Fruit fly (Drosophila melanogaster) whole organism, embryonic: Measurements from ENCODE around the gene Srr.

Source experiments
- Bgb ChIP-seq: fragments of 200-800 bp; sonication (Bioruptor generic); IDR thresholded peaks from 2 replicates; pipeline ENCODE4 v1.3.6; 2022; ENCODE audit warnings: missing biosample characterization, missing genetic modification characterization; ENCODE audit not compliant: partially characterized antibody
- Bteb2 ChIP-seq: fragments of 200-800 bp; sonication (Bioruptor generic); optimal IDR thresholded peaks from 2 replicates; lab custom pipeline; 2016; ENCODE audit warnings: missing biosample characterization, missing genetic modification characterization
- C15 ChIP-seq: fragments of 200-800 bp; sonication (Bioruptor generic); IDR thresholded peaks from 3 replicates; pipeline ENCODE4 v1.3.6; 2022; ENCODE audit warnings: missing biosample characterization, missing genetic modification characterization
- CG10267 ChIP-seq: fragments of 200-800 bp; sonication (Bioruptor generic); optimal IDR thresholded peaks from 2 replicates; lab custom pipeline; 2018; ENCODE audit warnings: missing biosample characterization, mild to moderate bottlenecking, missing genetic modification characterization, moderate library complexity
- CG10321 ChIP-seq: fragments of 200-800 bp; sonication (Bioruptor generic); IDR thresholded peaks from 2 replicates; pipeline ENCODE4 v1.3.6; 2022; ENCODE audit warnings: missing biosample characterization, missing genetic modification characterization
- CG10543 ChIP-seq: fragments of 200-800 bp; sonication (Bioruptor generic); optimal IDR thresholded peaks from 3 replicates; lab custom pipeline; 2017; ENCODE audit warnings: missing biosample characterization, mild to moderate bottlenecking, missing genetic modification characterization, moderate library complexity
- CG11085 ChIP-seq: fragments of 200-800 bp; sonication (Bioruptor generic); IDR thresholded peaks from 2 replicates; pipeline ENCODE4 v1.3.6; 2022; ENCODE audit warnings: missing biosample characterization, missing genetic modification characterization
- CG11247 ChIP-seq: fragments of 200-800 bp; sonication (Bioruptor generic); IDR thresholded peaks from 2 replicates; pipeline ENCODE4 v1.3.6; 2022; ENCODE audit warnings: missing biosample characterization, missing genetic modification characterization
- CG12219 ChIP-seq: fragments of 200-800 bp; sonication (Bioruptor generic); optimal IDR thresholded peaks from 3 replicates; lab custom pipeline; 2018; ENCODE audit warnings: missing biosample characterization, mild to moderate bottlenecking, missing genetic modification characterization
- CG12391 ChIP-seq: fragments of 200-800 bp; sonication (Bioruptor generic); optimal IDR thresholded peaks from 3 replicates; lab custom pipeline; 2018; ENCODE audit warnings: missing biosample characterization, mild to moderate bottlenecking, missing genetic modification characterization, moderate library complexity
- CG14050 ChIP-seq: fragments of 200-800 bp; sonication (Bioruptor generic); IDR thresholded peaks from 3 replicates; pipeline ENCODE4 v1.3.6; 2022; ENCODE audit warnings: missing biosample characterization, missing genetic modification characterization
- CG14441 ChIP-seq: fragments of 200-800 bp; sonication (Bioruptor generic); IDR thresholded peaks from 2 replicates; pipeline ENCODE4 v1.3.6; 2022; ENCODE audit warnings: missing biosample characterization, missing genetic modification characterization
- CG15601 ChIP-seq: fragments of 200-800 bp; sonication (Bioruptor generic); optimal IDR thresholded peaks from 3 replicates; lab custom pipeline; 2019; ENCODE audit warnings: missing biosample characterization, mild to moderate bottlenecking, missing genetic modification characterization, moderate library complexity
- CG1603 ChIP-seq: fragments of 200-800 bp; sonication (Bioruptor generic); optimal IDR thresholded peaks from 2 replicates; lab custom pipeline; 2019; ENCODE audit warnings: missing biosample characterization, mild to moderate bottlenecking, missing genetic modification characterization, moderate library complexity
- CG17361 ChIP-seq: fragments of 200-800 bp; sonication (Bioruptor generic); IDR thresholded peaks from 3 replicates; pipeline ENCODE4 v1.3.6; 2022; ENCODE audit warnings: missing biosample characterization, missing genetic modification characterization
- CG18764 ChIP-seq: fragments of 200-800 bp; sonication (Bioruptor generic); optimal IDR thresholded peaks from 3 replicates; lab custom pipeline; 2016; ENCODE audit warnings: missing biosample characterization, missing genetic modification characterization
- CG30020 ChIP-seq: fragments of 200-800 bp; optimal IDR thresholded peaks from 2 replicates; lab custom pipeline; 2019; ENCODE audit warnings: missing biosample characterization, mild to moderate bottlenecking, missing genetic modification characterization, moderate library complexity
- CG30431 ChIP-seq: fragments of 200-800 bp; sonication (Bioruptor generic); optimal IDR thresholded peaks from 2 replicates; lab custom pipeline; 2017; ENCODE audit warnings: missing biosample characterization, missing genetic modification characterization
- Chrac-16 ChIP-seq: fragments of 200-800 bp; sonication (Bioruptor generic); optimal IDR thresholded peaks from 3 replicates; lab custom pipeline; 2016; ENCODE audit warnings: missing biosample characterization, missing genetic modification characterization
- CoRest ChIP-seq: fragments of 200-800 bp; sonication (Bioruptor generic); optimal IDR thresholded peaks from 3 replicates; lab custom pipeline; 2018; ENCODE audit warnings: missing biosample characterization, mild to moderate bottlenecking, missing genetic modification characterization, moderate library complexity
- D ChIP-seq, 2 experiments: fragments of 200-800 bp in 1 of 2; fragments of >200 bp in 1 of 2; sonication (Bioruptor generic) in 1 of 2; optimal IDR thresholded peaks; 2 replicates in 1 of 2; 3 replicates in 1 of 2; lab custom pipeline; 2017; ENCODE audit warnings: mild to moderate bottlenecking in 1 of 2, missing biosample characterization in 1 of 2, missing genetic modification characterization in 1 of 2, missing genetic modification reagents in 1 of 2
- Dip3 ChIP-seq: fragments of 200-800 bp; sonication (Bioruptor generic); optimal IDR thresholded peaks from 3 replicates; lab custom pipeline; 2016; ENCODE audit warnings: missing biosample characterization, missing genetic modification characterization
- Doc3 ChIP-seq: fragments of 200-800 bp; sonication (Bioruptor generic); IDR thresholded peaks from 3 replicates; pipeline ENCODE4 v1.3.6; 2022; ENCODE audit warnings: missing biosample characterization, missing genetic modification characterization; ENCODE audit not compliant: partially characterized antibody
- Hand ChIP-seq: fragments of 200-800 bp; sonication (Bioruptor generic); optimal IDR thresholded peaks from 2 replicates; lab custom pipeline; 2017; ENCODE audit warnings: mild to moderate bottlenecking, missing biosample characterization, missing genetic modification reagents, missing genetic modification characterization
- Lim3 ChIP-seq: fragments of 200-800 bp; sonication (Bioruptor generic); IDR thresholded peaks from 2 replicates; pipeline ENCODE4 v1.3.6; 2022; ENCODE audit warnings: missing biosample characterization, missing genetic modification characterization
- MTF-1 ChIP-seq: fragments of 200-800 bp; sonication (Bioruptor generic); optimal IDR thresholded peaks from 2 replicates; lab custom pipeline; 2018; ENCODE audit warnings: missing biosample characterization, mild to moderate bottlenecking, missing genetic modification characterization, borderline replicate concordance
- Oaz ChIP-seq: fragments of 200-800 bp; sonication (Bioruptor generic); IDR thresholded peaks from 2 replicates; pipeline ENCODE4 v1.3.6; 2022; ENCODE audit warnings: missing biosample characterization, missing genetic modification characterization
- Sox100B ChIP-seq: fragments of 200-800 bp; sonication (Bioruptor generic); optimal IDR thresholded peaks from 3 replicates; lab custom pipeline; 2018; ENCODE audit warnings: missing biosample characterization, mild to moderate bottlenecking, missing genetic modification characterization
- Sox102F ChIP-seq: fragments of 200-800 bp; sonication (Bioruptor generic); optimal IDR thresholded peaks from 2 replicates; lab custom pipeline; 2018; ENCODE audit warnings: missing biosample characterization, mild to moderate bottlenecking, missing genetic modification characterization, moderate library complexity
- Tbp ChIP-seq: fragments of >200 bp; optimal IDR thresholded peaks from 2 replicates; lab custom pipeline; 2018; ENCODE audit warnings: missing biosample characterization, missing genetic modification characterization
- Trl ChIP-seq, 3 experiments: fragments of >200 bp in 2 of 3; fragments of 200-800 bp in 1 of 3; sonication (Bioruptor generic) in 1 of 3; optimal IDR thresholded peaks; 2 replicates in 1 of 3; 3 replicates in 2 of 3; lab custom pipeline; 2016 to 2017; ENCODE audit warnings: missing biosample characterization in 1 of 3, missing genetic modification characterization in 1 of 3
- bab2 ChIP-seq: fragments of 200-800 bp; sonication (Bioruptor generic); optimal IDR thresholded peaks from 2 replicates; lab custom pipeline; 2016; ENCODE audit warnings: missing biosample characterization, missing genetic modification characterization
- cas ChIP-seq: fragments of 200-800 bp; sonication (Bioruptor generic); IDR thresholded peaks from 2 replicates; pipeline ENCODE4 v1.3.6; 2022; ENCODE audit warnings: missing biosample characterization, missing genetic modification characterization
- dan ChIP-seq: fragments of 200-800 bp; sonication (Bioruptor generic); IDR thresholded peaks from 2 replicates; pipeline ENCODE4 v1.3.6; 2022; ENCODE audit warnings: missing biosample characterization, missing genetic modification characterization
- danr ChIP-seq: fragments of 200-800 bp; sonication (Bioruptor generic); IDR thresholded peaks from 2 replicates; pipeline ENCODE4 v1.3.6; 2022; ENCODE audit warnings: missing biosample characterization, missing genetic modification characterization
- esg ChIP-seq: fragments of 200-800 bp; sonication (Bioruptor generic); conservative IDR thresholded peaks from 2 replicates; pipeline ENCODE4 v1.3.6; 2022; ENCODE audit warnings: missing biosample characterization, missing genetic modification characterization
- ewg ChIP-seq: fragments of 200-800 bp; sonication (Bioruptor generic); optimal IDR thresholded peaks from 3 replicates; lab custom pipeline; 2017; ENCODE audit warnings: mild to moderate bottlenecking, missing biosample characterization, missing genetic modification reagents, missing genetic modification characterization
- kay ChIP-seq: fragments of 200-800 bp; sonication (Bioruptor generic); optimal IDR thresholded peaks from 2 replicates; lab custom pipeline; 2016; ENCODE audit warnings: missing biosample characterization, missing genetic modification characterization
- lbe ChIP-seq: fragments of 200-800 bp; sonication (Bioruptor generic); optimal IDR thresholded peaks from 2 replicates; lab custom pipeline; 2016; ENCODE audit warnings: missing biosample characterization, mild to moderate bottlenecking, missing genetic modification characterization
- org-1 ChIP-seq: fragments of 200-800 bp; sonication (Bioruptor generic); optimal IDR thresholded peaks from 2 replicates; lab custom pipeline; 2017; ENCODE audit warnings: missing biosample characterization, missing genetic modification characterization
- pho ChIP-seq: fragments of 200-800 bp; sonication (Bioruptor generic); optimal IDR thresholded peaks from 2 replicates; lab custom pipeline; 2016; ENCODE audit warnings: missing biosample characterization, missing genetic modification characterization
- phol ChIP-seq: fragments of 200-800 bp; sonication (Bioruptor generic); optimal IDR thresholded peaks from 3 replicates; lab custom pipeline; 2018; ENCODE audit warnings: missing biosample characterization, mild to moderate bottlenecking, missing genetic modification characterization, moderate library complexity
- sens ChIP-seq: fragments of 200-800 bp; sonication (Bioruptor generic); peaks from one replicate; lab custom pipeline; 2016; ENCODE audit warnings: missing biosample characterization, missing genetic modification characterization
- shn ChIP-seq: fragments of 200-800 bp; sonication (Bioruptor generic); optimal IDR thresholded peaks from 3 replicates; lab custom pipeline; 2016; ENCODE audit warnings: missing biosample characterization, missing genetic modification characterization
- slp2 ChIP-seq: fragments of 200-800 bp; sonication (Bioruptor generic); optimal IDR thresholded peaks from 2 replicates; lab custom pipeline; 2016; ENCODE audit warnings: missing biosample characterization, missing genetic modification characterization
- tgo ChIP-seq: fragments of 200-800 bp; sonication (Bioruptor generic); IDR thresholded peaks from 3 replicates; pipeline ENCODE4 v1.3.6; 2022; ENCODE audit warnings: missing biosample characterization, missing genetic modification characterization
- vnd ChIP-seq: fragments of 200-800 bp; sonication (Bioruptor generic); IDR thresholded peaks from 3 replicates; pipeline ENCODE4 v1.3.6; 2022; ENCODE audit warnings: missing biosample characterization, missing genetic modification characterization; ENCODE audit not compliant: partially characterized antibody
- zfh2 ChIP-seq: fragments of 200-800 bp; sonication (Bioruptor generic); optimal IDR thresholded peaks from 2 replicates; lab custom pipeline; 2016; ENCODE audit warnings: missing biosample characterization, missing genetic modification characterization

Gene Srr

DNA sequence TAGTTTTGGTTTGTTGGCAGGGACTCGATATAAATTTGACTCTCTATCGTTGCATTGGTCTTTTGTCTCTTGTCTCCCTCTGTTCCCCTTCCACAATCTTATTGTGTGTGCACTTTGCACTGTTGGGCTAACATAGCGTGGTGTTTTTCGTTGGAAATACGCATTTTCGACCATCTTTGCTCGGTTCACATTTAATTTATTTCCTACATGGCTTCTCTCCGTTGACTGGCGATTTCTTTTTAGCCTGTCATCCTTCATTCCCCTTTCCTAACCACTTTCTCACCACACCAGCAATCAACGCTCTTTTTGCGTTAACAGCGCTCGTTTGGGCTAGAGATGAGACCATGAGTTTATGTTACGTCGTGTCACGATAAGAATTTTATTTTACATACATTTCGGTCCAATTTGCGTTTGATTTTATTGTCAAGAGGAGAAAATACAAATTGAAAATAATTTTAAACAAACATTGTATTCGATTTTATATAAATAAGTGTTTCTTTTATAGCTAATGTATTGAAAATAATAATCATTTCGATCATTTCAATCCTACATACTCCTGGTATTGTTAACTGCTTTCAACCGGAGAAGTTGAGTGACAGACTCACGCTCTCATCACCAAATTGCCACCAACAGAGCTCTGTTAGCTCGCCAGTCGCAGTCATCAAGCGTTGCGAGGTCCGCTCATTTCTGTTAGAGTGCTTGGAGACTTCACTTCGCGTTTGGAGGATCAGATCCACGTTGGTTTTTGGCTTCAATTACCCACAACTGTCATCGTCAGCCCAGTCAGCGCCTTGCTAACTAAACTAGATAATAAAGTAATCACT, 23.8 kb upstream of the Srr start (continued):
- TF ChIP-seq pho (GFP tag; lab: Kevin White, UChicago) = peak; percentile 67
- peak; percentile 62 for TF ChIP-seq CG12219 (GFP tag; lab: Kevin White, UChicago)
- TF ChIP-seq Dip3 (GFP tag; lab: Kevin White, UChicago) = peak; percentile 75
- TF ChIP-seq Bgb = peak; percentile 88
- peak; percentile 34; the same call in 1 of the 2 replicates for TF ChIP-seq CG11085 (GFP tag; lab: Robert Waterston, UW)
- TF ChIP-seq sens (GFP tag; lab: Kevin White, UChicago) = peak; percentile 84
- peak; percentile 79 for TF ChIP-seq MTF-1 (GFP tag; lab: Kevin White, UChicago)
- peak; percentile 4 to 69 for TF ChIP-seq Trl (optimal IDR thresholded peaks at IDR 0.05; lab: Kevin White, UChicago)
- peak; percentile 32 for TF ChIP-seq Trl (GFP tag; optimal IDR thresholded peaks at IDR 0.05; lab: Kevin White, UChicago)
- TF ChIP-seq vnd (GFP tag; lab: Robert Waterston, UW) = peak; percentile 92
- TF ChIP-seq danr = no peak
- peak; percentile 80 for TF ChIP-seq Sox100B (GFP tag; lab: Kevin White, UChicago)
- TF ChIP-seq CG1603 (tag; lab: Kevin White, UChicago) = peak; percentile 58
- no peak for TF ChIP-seq shn (GFP tag; lab: Kevin White, UChicago)
- peak; percentile 66 for TF ChIP-seq zfh2 (GFP tag; lab: Kevin White, UChicago)
- peak; percentile 64 for TF ChIP-seq Sox102F (GFP tag; lab: Kevin White, UChicago)
- peak; percentile 31 for TF ChIP-seq CG18764
- peak; percentile 44 for TF ChIP-seq phol (tag; lab: Kevin White, UChicago)
- TF ChIP-seq org-1 (GFP tag; lab: Kevin White, UChicago) = peak; percentile 75
- TF ChIP-seq CG11247 (GFP tag; lab: Robert Waterston, UW) = peak; percentile 46; the same call in 1 of the 2 replicates
- TF ChIP-seq D (optimal IDR thresholded peaks at IDR 0.05; lab: Kevin White, UChicago) = no peak
- peak; percentile 65 for TF ChIP-seq D (GFP tag; optimal IDR thresholded peaks at IDR 0.05; lab: Kevin White, UChicago)
- peak; percentile 31 for TF ChIP-seq bab2 (GFP tag; lab: Kevin White, UChicago)
- TF ChIP-seq Tbp = peak; percentile 72
- peak; percentile 70 for TF ChIP-seq CG14050 (GFP tag; lab: Robert Waterston, UW)
- peak; percentile 91 for TF ChIP-seq lbe (GFP tag; lab: Kevin White, UChicago)
- TF ChIP-seq CG17361 (GFP tag; lab: Robert Waterston, UW) = peak; percentile 81
- TF ChIP-seq dan (GFP tag; lab: Robert Waterston, UW) = no peak
- TF ChIP-seq Hand (GFP tag; lab: Kevin White, UChicago) = peak; percentile 68
- TF ChIP-seq CG10321 (GFP tag; lab: Robert Waterston, UW) = no peak
- peak; percentile 44; the same call in 1 of the 2 replicates for TF ChIP-seq Oaz
- peak; percentile 38 for TF ChIP-seq CG30431 (GFP tag; lab: Kevin White, UChicago)
- peak; percentile 78 for TF ChIP-seq tgo (GFP tag; lab: Robert Waterston, UW)
- TF ChIP-seq CG12391 = peak; percentile 84
- peak; percentile 74 for TF ChIP-seq CG10267 (tag; lab: Kevin White, UChicago)
- TF ChIP-seq esg (GFP tag; lab: Robert Waterston, UW) = peak; percentile 33
- TF ChIP-seq Bteb2 (GFP tag; lab: Kevin White, UChicago) = peak; percentile 64
- TF ChIP-seq CG30020 (tag; lab: Kevin White, UChicago) = peak; percentile 63
- peak; percentile 85 for TF ChIP-seq CoRest
- peak; percentile 66 for TF ChIP-seq kay (GFP tag; lab: Kevin White, UChicago)
- TF ChIP-seq CG10543 (GFP tag; lab: Kevin White, UChicago) = peak; percentile 97
- no peak for TF ChIP-seq C15 (GFP tag; lab: Robert Waterston, UW)
- peak; percentile 60; the same call in 1 of the 2 replicates for TF ChIP-seq cas (GFP tag; lab: Robert Waterston, UW)
- 0 out of 2 replicates have a peak, but pooled peaks have one; percentile 32 for TF ChIP-seq CG14441 (GFP tag; lab: Robert Waterston, UW)
- TF ChIP-seq Doc3 (GFP tag; lab: Robert Waterston, UW) = peak; percentile 95
- TF ChIP-seq slp2 = no peak
- peak; percentile 83 for TF ChIP-seq CG15601 (tag; lab: Kevin White, UChicago)
- TF ChIP-seq Lim3 = no peak
- TF ChIP-seq Chrac-16 (GFP tag; lab: Kevin White, UChicago) = peak; percentile 73
- TF ChIP-seq ewg (GFP tag; lab: Kevin White, UChicago) = peak; percentile 19
